Fruit fly (Drosophila melanogaster) whole organism, adult: ENCODE data around the gene mtTFB2.

Source experiments
- CG11617 ChIP-seq: fragments of 200-800 bp; sonication (Bioruptor generic); optimal IDR thresholded peaks from 2 replicates; lab custom pipeline; 2017; ENCODE audit warnings: mild to moderate bottlenecking, missing biosample characterization, missing genetic modification reagents, missing genetic modification characterization
- CG12768 ChIP-seq: fragments of 200-800 bp; sonication (Bioruptor generic); optimal IDR thresholded peaks from 2 replicates; lab custom pipeline; 2017; ENCODE audit warnings: missing biosample characterization, missing genetic modification characterization, mild to moderate bottlenecking, moderate library complexity, missing genetic modification reagents
- CG14711 ChIP-seq: fragments of 200-800 bp; sonication (Bioruptor generic); optimal IDR thresholded peaks from 2 replicates; lab custom pipeline; 2018; ENCODE audit warnings: missing biosample characterization, mild to moderate bottlenecking, missing genetic modification characterization, moderate library complexity
- CG1620 ChIP-seq: fragments of 200-800 bp; sonication (Bioruptor generic); optimal IDR thresholded peaks from 2 replicates; lab custom pipeline; 2016; ENCODE audit warnings: missing biosample characterization, missing genetic modification characterization
- CG33017 ChIP-seq: fragments of 200-800 bp; sonication (Bioruptor generic); optimal IDR thresholded peaks from 2 replicates; lab custom pipeline; 2018; ENCODE audit warnings: missing biosample characterization, mild to moderate bottlenecking, missing genetic modification characterization, moderate library complexity
- CG5204 ChIP-seq: fragments of 200-800 bp; sonication (Bioruptor generic); optimal IDR thresholded peaks from 2 replicates; lab custom pipeline; 2016; ENCODE audit warnings: missing biosample characterization, missing genetic modification characterization
- CG7045 ChIP-seq: fragments of 200-800 bp; sonication (Bioruptor generic); optimal IDR thresholded peaks from 2 replicates; lab custom pipeline; 2017; ENCODE audit warnings: missing biosample characterization, mild to moderate bottlenecking, missing genetic modification characterization
- CG7101 ChIP-seq: fragments of 200-800 bp; sonication (Bioruptor generic); optimal IDR thresholded peaks from 2 replicates; lab custom pipeline; 2018; ENCODE audit warnings: missing biosample characterization, mild to moderate bottlenecking, missing genetic modification characterization, moderate library complexity
- Clk ChIP-seq: fragments of 200-800 bp; sonication (Bioruptor generic); optimal IDR thresholded peaks from 2 replicates; lab custom pipeline; 2017; ENCODE audit warnings: missing biosample characterization, missing genetic modification characterization
- Crg-1 ChIP-seq: fragments of 200-800 bp; sonication (Bioruptor generic); optimal IDR thresholded peaks from 2 replicates; lab custom pipeline; 2016; ENCODE audit warnings: missing biosample characterization, missing genetic modification characterization
- Hr96 ChIP-seq: fragments of 200-800 bp; sonication (Bioruptor generic); optimal IDR thresholded peaks from 2 replicates; lab custom pipeline; 2016; ENCODE audit warnings: missing biosample characterization, missing genetic modification characterization
- Mnt ChIP-seq: fragments of 200-800 bp; sonication (Bioruptor generic); optimal IDR thresholded peaks from 2 replicates; lab custom pipeline; 2016; ENCODE audit warnings: missing biosample characterization, mild to moderate bottlenecking, missing genetic modification characterization
- bab1 ChIP-seq: fragments of 200-800 bp; sonication (Bioruptor generic); optimal IDR thresholded peaks from 3 replicates; lab custom pipeline; 2019; ENCODE audit warnings: missing biosample characterization, mild to moderate bottlenecking, missing genetic modification characterization, moderate library complexity
- cic ChIP-seq: fragments of 200-800 bp; sonication (Bioruptor generic); optimal IDR thresholded peaks from 2 replicates; lab custom pipeline; 2017; ENCODE audit warnings: missing biosample characterization, mild to moderate bottlenecking, missing genetic modification characterization, moderate library complexity
- cnc ChIP-seq, 2 experiments: fragments of >200 bp; optimal IDR thresholded peaks; 2 replicates each; lab custom pipeline; 2017
- kay ChIP-seq: fragments of 200-800 bp; sonication (Bioruptor generic); peaks from one replicate; lab custom pipeline; 2016; ENCODE audit warnings: missing biosample characterization, missing genetic modification characterization, borderline replicate concordance
- ovo ChIP-seq: fragments of 200-800 bp; sonication (Bioruptor generic); optimal IDR thresholded peaks from 2 replicates; lab custom pipeline; 2016; ENCODE audit warnings: missing biosample characterization, missing genetic modification characterization
- pad ChIP-seq: fragments of 200-800 bp; sonication (Bioruptor generic); optimal IDR thresholded peaks from 3 replicates; lab custom pipeline; 2017; ENCODE audit warnings: missing biosample characterization, missing genetic modification characterization, mild to moderate bottlenecking, moderate library complexity, missing genetic modification reagents
- tj ChIP-seq: fragments of 200-800 bp; sonication (Bioruptor generic); optimal IDR thresholded peaks from 3 replicates; lab custom pipeline; 2017; ENCODE audit warnings: missing biosample characterization, mild to moderate bottlenecking, missing genetic modification characterization, moderate library complexity
- toe ChIP-seq: fragments of 200-800 bp; sonication (Bioruptor generic); optimal IDR thresholded peaks from 2 replicates; lab custom pipeline; 2016; ENCODE audit warnings: missing biosample characterization, missing genetic modification characterization

The mtTFB2 gene

DNA sequence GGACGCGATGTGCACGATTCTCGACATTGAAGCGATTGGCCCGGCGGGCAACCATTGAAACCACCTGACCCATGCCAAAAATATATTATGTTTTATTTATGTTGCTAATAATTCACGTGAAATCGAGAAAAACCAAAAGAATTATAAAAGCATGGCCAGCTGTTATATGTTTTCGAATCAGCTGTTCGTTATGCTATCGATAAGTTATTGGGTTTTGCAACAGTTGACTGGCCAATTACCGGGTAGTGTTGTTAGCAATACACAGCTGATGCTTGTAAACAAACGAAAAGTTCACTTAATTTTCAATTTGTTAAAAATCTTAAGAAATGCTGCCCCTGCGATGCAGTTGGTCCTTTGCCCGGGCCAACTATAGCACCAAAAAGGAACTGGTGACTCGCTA, at the start of gene mtTFB2, which contains the start of gene CG11722:
Gene mtTFB2, plus strand, starts transcription at position 232 of the 400 bp plus-strand sequence.
Gene CG11722, minus strand, starts transcription at position 200 of the 400 bp plus-strand sequence.
- TF ChIP-seq bab1 (peak; percentile 68), CG14711 (tag; lab: Kevin White, UChicago) (peak; percentile 9), tj (GFP tag; lab: Kevin White, UChicago) (no peak), CG11617 (GFP tag; lab: Kevin White, UChicago) (peak; percentile 36), CG7101 (peak; percentile 29), CG12768 (peak; percentile 39), Mnt (GFP tag; lab: Kevin White, UChicago) (peak; percentile 2), pad (peak; percentile 21), Clk (GFP tag; lab: Kevin White, UChicago) (no peak), CG33017 (tag; lab: Kevin White, UChicago) (peak; percentile 34), cic (GFP tag; lab: Kevin White, UChicago) (peak; percentile 9)

DNA sequence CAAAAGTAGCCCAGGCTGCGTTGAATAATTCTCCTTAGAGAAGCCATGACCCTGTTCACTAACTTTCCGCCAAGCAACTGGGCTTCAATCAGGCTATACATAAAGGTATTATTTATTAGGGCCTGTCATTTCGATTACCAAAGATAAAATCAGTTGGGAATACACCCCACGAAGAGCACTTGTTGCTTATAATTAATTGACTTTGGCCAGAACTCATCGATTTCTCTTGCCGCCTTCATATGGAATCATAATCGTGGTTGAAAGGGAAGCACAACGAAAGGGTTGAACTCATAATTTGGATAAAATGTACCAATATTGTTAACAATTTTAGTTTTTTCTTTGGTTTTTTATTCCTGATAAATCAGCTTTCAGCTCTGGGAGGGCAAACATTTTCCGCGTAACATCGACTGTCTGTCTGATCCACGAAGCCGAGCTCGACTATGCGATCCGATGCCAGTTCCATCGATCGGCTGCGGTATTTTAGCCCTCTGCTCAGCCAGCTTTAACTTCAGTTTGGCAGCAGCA, 48.6 kb upstream of the mtTFB2 start, which contains the start of the genes Gr85a and Spn85F:
Gene Gr85a, minus strand, starts transcription at position 101 of the 525 bp plus-strand sequence.
Gene Spn85F, plus strand, starts transcription at position 475 of the 525 bp plus-strand sequence.
- TF ChIP-seq ovo (GFP tag; lab: Kevin White, UChicago) (no peak), CG12768 (no peak), Clk (GFP tag; lab: Kevin White, UChicago) (no peak), CG14711 (tag; lab: Kevin White, UChicago) (no peak), bab1 (no peak), CG33017 (tag; lab: Kevin White, UChicago) (no peak), CG7101 (no peak), pad (no peak), kay (no peak), CG1620 (GFP tag; lab: Kevin White, UChicago) (no peak), CG5204 (GFP tag; lab: Kevin White, UChicago) (no peak)

dm6 chr3R:10001174-10001789, 44.1 kb upstream of the mtTFB2 start, which contains the start of gene CG5359:
Gene CG5359, minus strand, starts transcription at chr3R:10001276.
- no peak for TF ChIP-seq tj (GFP tag; lab: Kevin White, UChicago)
- no peak for TF ChIP-seq CG7045
- TF ChIP-seq CG12768 = no peak
- peak; percentile 66 for TF ChIP-seq bab1

DNA sequence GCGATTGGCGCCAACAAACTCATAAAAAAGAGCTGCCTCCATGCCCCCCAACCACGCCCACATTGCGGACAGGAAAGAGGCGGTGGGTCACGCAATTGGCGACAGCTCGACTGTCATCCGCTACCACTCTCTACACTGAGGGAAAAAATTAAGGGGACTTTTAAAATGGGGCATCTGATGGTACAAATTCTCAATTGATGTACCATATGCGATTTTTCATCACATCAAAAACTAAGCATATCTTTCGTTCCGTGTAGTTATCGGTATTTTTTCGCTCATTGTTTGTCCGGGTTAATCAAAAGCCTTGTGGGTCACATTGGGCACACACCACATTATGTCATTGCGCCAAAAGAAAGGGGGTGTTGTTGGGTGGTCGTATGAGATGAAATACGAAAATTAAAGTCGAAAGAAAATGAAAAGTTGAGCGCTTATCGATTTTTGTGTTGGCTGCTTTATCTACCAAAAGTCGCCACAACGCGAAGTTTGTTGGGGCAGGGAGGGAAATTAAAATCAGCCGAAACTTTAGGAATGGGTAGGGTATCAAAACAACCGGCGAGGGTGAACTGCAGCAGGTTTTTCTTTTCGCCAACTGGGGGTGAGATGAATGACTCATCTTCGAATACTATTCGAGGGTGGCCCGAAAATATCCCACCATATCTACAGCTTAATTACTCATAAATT, 21.2 kb upstream of the mtTFB2 start:
- TF ChIP-seq CG33017 (tag; lab: Kevin White, UChicago) (no peak), CG1620 (GFP tag; lab: Kevin White, UChicago) (no peak), Clk (GFP tag; lab: Kevin White, UChicago) (no peak)

- TF ChIP-seq kay (no peak), Clk (GFP tag; lab: Kevin White, UChicago) (no peak), Mnt (GFP tag; lab: Kevin White, UChicago) (no peak), Hr96 (no peak), cic (GFP tag; lab: Kevin White, UChicago) (no peak)
These were observed 20.3 kb upstream of the mtTFB2 start, which contains the start of gene CG31407 for dm6 chr3R:10025050-10025449. Gene CG31407, minus strand, starts transcription at chr3R:10025150.

- no peak for TF ChIP-seq CG11617 (GFP tag; lab: Kevin White, UChicago)
- no peak for TF ChIP-seq bab1
- TF ChIP-seq CG1620 (GFP tag; lab: Kevin White, UChicago) = no peak
- no peak for TF ChIP-seq CG33017 (tag; lab: Kevin White, UChicago)
- TF ChIP-seq CG5204 (GFP tag; lab: Kevin White, UChicago) = no peak
- TF ChIP-seq Clk (GFP tag; lab: Kevin White, UChicago) = no peak
- no peak for TF ChIP-seq tj (GFP tag; lab: Kevin White, UChicago)
- no peak for TF ChIP-seq CG7045
- no peak for TF ChIP-seq cic (GFP tag; lab: Kevin White, UChicago)
- no peak for TF ChIP-seq toe (GFP tag; lab: Kevin White, UChicago)
- TF ChIP-seq Mnt (GFP tag; lab: Kevin White, UChicago) = no peak
- no peak for TF ChIP-seq CG12768
- no peak for TF ChIP-seq Crg-1 (GFP tag; lab: Kevin White, UChicago)
- TF ChIP-seq cnc (optimal IDR thresholded peaks at IDR 0.05; lab: Kevin White, UChicago) = no peak
- TF ChIP-seq ovo (GFP tag; lab: Kevin White, UChicago) = no peak
- no peak for TF ChIP-seq CG14711 (tag; lab: Kevin White, UChicago)
- no peak for TF ChIP-seq CG7101
- no peak for TF ChIP-seq Hr96
- no peak for TF ChIP-seq kay
These were observed 17.0 kb upstream of the mtTFB2 start for dm6 chr3R:10028378-10028777.

dm6 chr3R:10031480-10031879, 13.9 kb upstream of the mtTFB2 start:
- TF ChIP-seq CG11617 (GFP tag; lab: Kevin White, UChicago) (no peak), kay (peak; percentile 92)
